Worm (Caenorhabditis elegans) whole organism, dauer: Measurements from ENCODE around the gene ncr-1.

Experiments
- unc-62 ChIP-seq: sonication (generic microtip); optimal IDR thresholded peaks from 2 replicates; lab custom pipeline; 2017; ENCODE audit warnings: missing biosample characterization, missing genetic modification reagents, missing genetic modification characterization

The ncr-1 gene

DNA sequence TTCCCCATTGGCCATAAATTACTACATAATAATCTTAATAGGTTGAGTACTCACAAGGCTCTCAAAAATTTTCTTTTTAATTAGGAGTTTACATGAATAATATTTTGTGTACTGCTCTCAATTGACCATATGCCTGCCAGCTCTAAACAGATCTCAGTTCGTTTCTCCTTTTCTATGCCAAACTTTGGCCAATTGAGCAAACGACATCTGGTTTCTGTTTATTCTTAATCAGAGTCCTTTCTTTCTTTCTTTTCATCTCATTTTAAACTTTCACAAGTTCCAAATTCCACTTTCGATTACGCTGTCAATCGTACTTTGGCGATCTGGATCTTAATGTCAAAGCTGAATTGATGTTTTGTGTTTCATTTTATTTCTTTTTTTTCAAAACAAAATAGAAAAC is 24.3 kb downstream of the ncr-1 start:
- TF ChIP-seq unc-62 (GFP tag; lab: Kevin White, UChicago): no peak

DNA sequence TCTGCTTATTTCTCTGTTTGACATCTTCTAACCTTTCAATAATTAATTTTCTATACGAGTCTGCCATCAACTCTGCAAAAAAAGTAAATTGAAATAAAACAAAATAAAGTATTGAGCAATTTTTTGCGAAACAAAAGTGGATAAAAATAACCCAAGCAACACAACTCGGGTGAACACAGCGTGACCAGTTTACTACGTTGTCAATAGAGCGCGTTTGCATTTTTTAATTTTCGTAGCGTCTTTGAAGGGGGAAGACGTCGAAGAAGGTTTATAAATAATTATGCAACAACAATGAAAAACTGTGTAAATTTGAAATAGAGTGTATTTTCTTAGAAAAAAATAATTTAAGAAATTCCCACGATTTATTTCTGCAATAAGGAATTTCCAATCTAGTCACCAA is 26.3 kb downstream of the ncr-1 start, which contains the start of gene atg-16.1:
Gene atg-16.1, minus strand, starts transcription at position 76 of the 400 bp plus-strand sequence.
- no peak for TF ChIP-seq unc-62 (GFP tag; lab: Kevin White, UChicago)

DNA sequence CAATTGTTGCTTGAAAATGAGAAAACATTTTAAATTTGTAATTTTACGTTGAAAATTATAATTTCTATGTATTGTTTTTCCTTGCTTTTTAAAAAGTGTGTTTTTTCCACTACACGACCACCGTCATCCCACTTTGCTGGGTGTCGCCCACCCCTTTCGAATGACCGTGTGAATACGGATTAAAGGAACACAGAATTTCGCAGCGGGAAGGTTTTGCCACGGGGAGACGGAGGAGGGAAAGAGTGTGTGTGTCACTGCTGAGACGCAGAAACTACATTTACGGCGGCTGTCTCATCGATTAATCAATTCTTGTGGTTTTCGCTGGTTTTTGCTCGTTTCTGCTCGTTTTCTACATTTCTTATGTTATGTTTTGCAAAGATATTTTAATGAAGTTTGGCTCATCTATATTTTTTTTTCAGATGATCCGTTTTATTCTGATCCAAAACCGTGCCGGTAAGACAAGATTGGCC is 30.8 kb downstream of the ncr-1 start, which contains the start of gene aps-2:
Gene aps-2, plus strand, starts transcription at position 420 of the 470 bp plus-strand sequence.
- no peak for TF ChIP-seq unc-62 (GFP tag; lab: Kevin White, UChicago)

DNA sequence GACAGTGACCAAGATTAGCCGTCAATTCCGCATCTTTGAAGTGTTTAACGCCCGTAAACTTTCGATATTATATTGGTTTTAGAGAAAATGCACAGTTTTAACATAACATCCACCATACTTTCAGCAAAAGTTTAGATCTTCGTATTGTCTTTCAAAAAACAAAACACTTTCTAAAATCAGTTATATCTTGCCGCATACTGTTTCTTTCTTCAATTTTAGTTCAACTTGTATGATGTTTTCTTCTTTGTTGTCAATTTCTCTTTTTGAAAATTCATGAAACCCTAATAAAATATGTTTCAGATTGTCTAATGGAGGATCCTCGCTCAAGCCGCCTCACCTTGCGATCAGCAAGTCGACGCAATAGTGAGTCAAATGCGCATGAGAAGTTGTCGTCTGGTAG is 34.8 kb downstream of the ncr-1 start, which contains the start of gene F02E8.4:
Gene F02E8.4, plus strand, starts transcription at position 301 of the 400 bp plus-strand sequence.
- no peak for TF ChIP-seq unc-62 (GFP tag; lab: Kevin White, UChicago)

DNA sequence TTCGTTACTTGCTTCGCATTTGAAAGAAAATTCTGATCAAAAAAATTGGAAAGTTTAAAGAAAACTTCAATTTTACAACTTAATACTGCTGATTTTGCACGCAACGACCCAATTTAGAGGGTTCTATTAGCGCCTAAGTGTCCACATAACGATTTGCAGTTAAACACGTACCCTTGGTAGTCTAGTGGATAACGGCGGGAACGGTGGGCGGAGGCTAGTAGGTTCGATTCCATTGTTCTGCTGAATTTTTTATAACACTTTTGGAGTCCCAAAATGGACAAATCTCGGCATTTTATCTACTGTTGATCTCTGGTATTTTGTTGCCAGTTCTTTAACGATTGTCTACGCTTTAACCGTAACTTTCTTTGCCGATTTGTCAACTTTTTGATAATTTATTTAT is 35.6 kb downstream of the ncr-1 start:
- no peak for TF ChIP-seq unc-62 (GFP tag; lab: Kevin White, UChicago)

DNA sequence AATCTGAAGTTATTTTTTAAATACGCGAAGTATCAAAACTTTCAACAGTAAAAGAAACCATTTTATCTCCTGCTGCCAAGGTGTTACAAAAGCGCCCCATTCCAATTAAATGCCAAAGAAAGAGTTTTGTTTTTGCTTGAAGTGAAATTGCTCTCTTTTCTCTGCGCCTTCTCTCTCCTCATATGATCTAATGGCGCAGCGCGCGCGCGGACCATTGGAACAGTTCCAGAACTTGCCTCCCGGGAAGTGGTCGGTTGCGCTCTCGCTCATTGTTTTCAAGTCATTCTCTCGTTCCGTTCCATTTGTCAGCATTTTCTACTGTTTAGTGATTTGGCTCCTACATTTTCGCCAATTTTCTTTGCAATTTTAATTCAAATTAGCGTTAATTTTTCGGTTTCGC is 36.7 kb downstream of the ncr-1 start:
- TF ChIP-seq unc-62 (GFP tag; lab: Kevin White, UChicago): no peak

DNA sequence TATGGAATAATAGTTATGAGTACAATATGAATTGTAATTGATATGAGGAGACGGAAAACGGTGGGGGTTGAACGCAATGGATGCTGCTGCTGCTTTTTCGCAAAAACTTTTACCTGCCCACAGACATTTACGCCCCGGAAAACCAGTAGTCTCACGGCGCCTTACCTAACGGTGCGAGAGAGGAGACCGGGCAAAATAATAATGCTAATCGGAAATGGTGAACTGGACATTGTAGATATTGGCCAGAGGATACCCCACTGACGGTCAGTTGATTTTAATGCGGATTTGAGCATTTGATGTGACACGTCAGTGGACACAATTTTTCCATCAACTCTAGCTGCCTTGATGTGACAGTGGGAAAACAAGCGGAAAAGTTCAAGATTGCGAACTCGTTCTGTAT is 40.4 kb downstream of the ncr-1 start, which contains the start of gene mltn-13:
Gene mltn-13, minus strand, starts transcription at position 101 of the 400 bp plus-strand sequence.
- no peak for TF ChIP-seq unc-62 (GFP tag; lab: Kevin White, UChicago)

DNA sequence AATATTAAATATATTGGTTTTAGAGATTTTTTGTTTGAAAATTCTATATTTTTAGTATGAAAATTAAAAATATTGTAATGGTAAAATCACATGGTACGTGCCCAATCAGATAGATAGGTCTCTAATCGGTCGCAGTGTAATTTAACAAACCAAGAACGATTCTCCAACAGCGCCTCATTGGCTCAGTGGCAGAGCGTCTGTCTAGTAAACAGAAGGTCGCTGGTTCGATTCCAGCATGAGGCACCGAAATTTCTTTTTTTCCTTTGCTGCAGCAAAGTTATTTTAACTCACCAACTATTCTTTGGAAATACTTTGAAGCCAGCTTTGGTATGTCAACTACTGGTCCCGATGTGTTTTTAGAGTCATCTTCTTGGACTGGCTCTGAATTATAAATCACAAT is 43.8 kb downstream of the ncr-1 start:
- TF ChIP-seq unc-62 (GFP tag; lab: Kevin White, UChicago): no peak

DNA sequence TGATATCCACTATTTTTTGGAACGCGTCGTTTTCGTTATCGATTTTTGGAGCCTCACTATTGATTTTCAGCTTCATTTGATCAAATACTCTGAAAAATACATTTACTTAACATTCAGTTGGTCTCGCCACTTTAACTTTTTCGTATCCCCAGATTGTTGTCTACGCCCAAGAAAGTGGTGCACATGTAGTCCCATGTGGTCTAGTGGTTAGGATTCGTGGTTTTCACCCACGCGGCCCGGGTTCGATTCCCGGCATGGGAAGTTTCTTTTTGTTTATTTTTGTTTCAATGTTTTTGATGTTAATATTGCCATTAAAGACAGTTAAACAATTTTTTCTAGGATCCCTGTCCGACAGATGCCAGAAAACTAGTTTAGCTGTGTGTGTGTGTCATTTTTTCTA is 44.6 kb downstream of the ncr-1 start:
- no peak for TF ChIP-seq unc-62 (GFP tag; lab: Kevin White, UChicago)

DNA sequence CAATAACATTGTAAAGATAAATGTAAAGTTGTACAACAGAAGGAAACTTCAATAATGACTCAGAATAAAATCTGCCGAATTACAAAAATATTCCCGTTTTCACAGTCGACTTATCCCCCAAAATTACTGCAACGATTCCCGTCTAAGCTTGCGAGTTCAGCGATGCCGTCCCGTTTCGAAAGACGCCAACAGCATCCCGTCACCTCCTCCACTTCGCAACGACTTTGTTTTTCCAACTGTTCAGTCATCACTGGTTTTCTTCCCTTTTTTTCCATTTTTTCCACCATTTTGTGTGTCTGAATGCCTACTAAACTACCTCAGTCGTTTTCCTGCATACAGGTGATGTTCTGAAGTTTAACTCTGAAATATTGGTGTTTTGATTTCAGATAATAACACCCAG is 48.0 kb downstream of the ncr-1 start, which contains the start of gene F15A8.1:
Gene F15A8.1, plus strand, starts transcription at position 301 of the 400 bp plus-strand sequence.
- no peak for TF ChIP-seq unc-62 (GFP tag; lab: Kevin White, UChicago)

DNA sequence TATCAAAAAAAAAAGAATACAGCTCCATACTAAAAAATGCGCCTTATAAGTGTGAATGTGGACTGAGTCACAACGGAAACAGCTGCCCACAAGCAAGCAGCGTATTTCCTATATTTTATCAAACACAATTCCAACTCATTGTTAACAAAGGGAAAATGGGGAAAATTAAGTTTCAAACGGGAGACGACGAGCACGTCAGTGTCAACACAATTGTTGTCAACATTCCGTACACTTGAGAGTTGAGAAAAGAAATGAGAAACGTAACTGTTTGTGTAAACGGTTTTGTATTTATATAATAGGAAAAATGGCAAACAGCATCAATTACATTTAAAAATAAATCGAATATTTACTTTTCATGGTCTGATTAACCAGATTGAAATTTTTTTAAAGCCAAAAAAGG is 49.0 kb downstream of the ncr-1 start:
- no peak for TF ChIP-seq unc-62 (GFP tag; lab: Kevin White, UChicago)

DNA sequence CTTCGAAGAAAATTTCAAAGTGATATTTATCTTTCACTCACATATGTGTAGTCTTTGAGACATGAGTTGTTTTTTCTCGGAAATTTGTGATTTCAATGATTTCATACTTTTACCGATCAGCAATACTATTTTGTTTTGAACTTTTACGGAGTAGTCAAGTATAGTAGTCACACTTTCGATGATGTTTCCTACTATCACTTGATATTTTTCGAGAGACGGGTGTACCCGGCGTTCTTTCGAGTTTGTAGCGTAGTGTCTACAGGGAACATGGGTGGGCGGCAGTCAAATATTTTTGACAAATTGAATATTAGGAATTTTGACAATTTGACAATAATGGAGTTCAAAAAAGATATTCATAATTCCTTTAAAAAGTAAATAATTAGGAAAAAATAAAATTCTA is 49.8 kb downstream of the ncr-1 start:
- TF ChIP-seq unc-62 (GFP tag; lab: Kevin White, UChicago): no peak

DNA sequence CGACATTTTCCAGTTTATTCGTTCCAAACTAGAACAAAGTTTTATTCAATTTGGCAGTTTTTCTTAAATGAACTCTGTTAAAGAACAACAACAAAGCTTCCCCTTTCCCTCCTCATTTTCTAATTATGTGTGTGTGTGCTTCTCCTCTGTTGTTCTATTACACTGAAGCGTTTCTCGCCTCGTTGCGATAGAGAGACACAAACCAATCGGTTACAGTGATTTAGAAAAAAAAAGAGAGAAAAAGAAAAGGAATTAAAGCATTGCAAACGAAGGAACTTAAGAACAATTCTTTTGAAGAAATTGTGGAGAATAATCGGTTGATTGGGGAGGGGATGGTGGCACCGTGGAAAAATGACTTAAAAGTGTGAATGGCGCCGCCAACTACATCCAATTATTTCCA is 51.1 kb downstream of the ncr-1 start, which contains the start of gene cest-26:
Gene cest-26, minus strand, starts transcription at position 101 of the 400 bp plus-strand sequence.
- TF ChIP-seq unc-62 (GFP tag; lab: Kevin White, UChicago): no peak

DNA sequence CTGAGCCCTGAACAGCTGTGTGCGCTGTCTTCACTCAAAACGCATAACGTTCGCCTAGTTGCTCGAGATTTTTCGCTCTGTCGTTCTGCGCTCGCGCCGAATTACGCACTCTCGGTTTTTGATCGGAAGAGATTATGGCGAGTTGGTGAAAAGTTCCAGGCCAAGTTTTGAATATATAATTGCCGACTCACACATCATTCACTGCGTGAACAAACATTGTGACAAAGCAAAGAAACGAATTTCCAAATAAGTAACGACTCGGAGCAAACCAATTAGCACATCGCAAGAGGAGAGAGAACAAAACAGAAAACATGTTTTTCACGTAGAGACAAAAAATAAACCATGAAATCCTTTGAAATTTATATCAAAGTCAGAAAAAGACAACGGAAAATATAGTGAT is 53.3 kb downstream of the ncr-1 start:
- no peak for TF ChIP-seq unc-62 (GFP tag; lab: Kevin White, UChicago)

DNA sequence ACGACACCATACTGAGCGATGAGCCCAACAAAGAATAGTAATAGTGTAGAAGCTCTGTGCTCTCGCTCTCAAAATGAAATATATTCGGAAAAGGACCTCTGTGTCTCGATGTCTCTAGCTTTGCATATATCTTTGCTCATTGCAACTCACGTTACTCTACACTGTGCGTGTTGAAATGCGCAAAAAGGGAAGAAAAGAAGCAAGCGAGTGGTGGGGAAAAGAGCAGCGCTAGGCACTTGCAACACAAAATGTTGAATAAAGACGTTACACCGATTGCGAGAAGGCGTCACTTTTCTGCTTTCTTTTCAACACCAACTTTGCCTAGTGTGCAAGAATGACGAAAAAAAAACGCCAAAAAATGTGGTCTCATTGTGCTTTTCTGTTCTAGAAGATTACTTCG is 54.1 kb downstream of the ncr-1 start:
- no peak for TF ChIP-seq unc-62 (GFP tag; lab: Kevin White, UChicago)

DNA sequence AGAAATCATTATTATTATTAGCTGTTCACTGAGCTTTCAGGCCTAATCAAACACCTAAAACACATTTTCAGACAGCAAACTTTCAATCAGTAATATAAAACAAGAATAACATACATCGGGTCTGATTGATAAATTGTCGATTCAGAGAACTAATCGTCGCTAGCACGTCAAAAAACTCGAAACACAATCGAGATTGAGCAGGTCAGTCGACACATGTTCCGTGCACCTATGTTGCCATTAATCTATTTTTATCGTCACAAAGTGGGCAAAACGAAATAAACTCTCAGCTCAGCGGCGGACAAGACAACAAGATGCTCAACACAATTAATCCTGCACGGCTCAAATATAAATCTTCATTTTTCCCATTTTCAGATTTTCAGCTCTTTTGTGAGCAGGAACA is 59.3 kb downstream of the ncr-1 start:
- no peak for TF ChIP-seq unc-62 (GFP tag; lab: Kevin White, UChicago)

DNA sequence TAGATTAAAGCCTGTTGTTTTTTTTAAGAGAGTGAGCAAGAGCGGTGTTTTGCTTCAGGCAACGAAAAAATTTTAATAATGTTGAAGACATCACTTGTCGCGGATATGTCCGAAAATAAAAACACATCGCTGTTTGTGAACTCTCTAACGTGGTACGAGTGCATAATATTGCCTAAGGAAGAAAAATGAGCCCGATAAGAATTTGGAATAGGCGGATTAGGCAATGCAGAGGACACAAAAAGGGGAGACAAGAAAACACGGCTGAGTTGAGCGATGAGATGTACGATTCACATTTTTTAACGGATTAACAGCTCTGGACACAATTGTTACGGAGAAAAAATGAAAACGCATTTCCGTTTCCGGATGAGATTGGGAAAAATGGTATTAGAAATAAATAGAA is 61.3 kb downstream of the ncr-1 start:
- no peak for TF ChIP-seq unc-62 (GFP tag; lab: Kevin White, UChicago)
